Worm (Caenorhabditis elegans) whole organism, young adult: Measurements from ENCODE around the gene R193.1.

Experiments
- B0336.3 ChIP-seq: fragments of 200-800 bp; sonication (Bioruptor generic); IDR thresholded peaks from 2 replicates; pipeline ENCODE4 v1.3.6; 2022; ENCODE audit warnings: missing genetic modification characterization, missing compliant biosample characterization
- C17E4.6 ChIP-seq: fragments of 200-800 bp; sonication (Bioruptor generic); IDR thresholded peaks from 2 replicates; pipeline ENCODE4 v1.3.6; 2022; ENCODE audit warnings: missing genetic modification reagents, missing genetic modification characterization, missing compliant biosample characterization
- F22D6.2 ChIP-seq: sonication (generic microtip); optimal IDR thresholded peaks from 2 replicates; lab custom pipeline; 2016; ENCODE audit warnings: mild to moderate bottlenecking, missing genetic modification characterization, missing compliant biosample characterization
- F37B4.10 ChIP-seq: fragments of 200-800 bp; sonication (Bioruptor generic); IDR thresholded peaks from 2 replicates; pipeline ENCODE4 v1.3.6; 2022; ENCODE audit warnings: missing genetic modification characterization, missing compliant biosample characterization
- Y53F4B.3 ChIP-seq: fragments of 200-800 bp; sonication (Bioruptor generic); IDR thresholded peaks from 2 replicates; pipeline ENCODE4 v1.3.6; 2022; ENCODE audit warnings: missing genetic modification reagents, missing genetic modification characterization, missing compliant biosample characterization
- aptf-3 ChIP-seq: fragments of 200-800 bp; sonication (Bioruptor generic); IDR thresholded peaks from 2 replicates; pipeline ENCODE4 v1.3.6; 2022; ENCODE audit warnings: missing genetic modification characterization, missing compliant biosample characterization
- attf-6 ChIP-seq: fragments of 200-800 bp; sonication (Bioruptor generic); IDR thresholded peaks from 2 replicates; pipeline ENCODE4 v1.3.6; 2022; ENCODE audit warnings: missing genetic modification reagents, missing genetic modification characterization, missing compliant biosample characterization
- ccch-3 ChIP-seq: fragments of 200-800 bp; sonication (Bioruptor generic); optimal IDR thresholded peaks from 2 replicates; lab custom pipeline; 2018; ENCODE audit warnings: mild to moderate bottlenecking, missing genetic modification characterization, missing compliant biosample characterization
- ceh-100 ChIP-seq: fragments of 200-800 bp; sonication (Bioruptor generic); IDR thresholded peaks from 2 replicates; pipeline ENCODE4 v1.3.6; 2022; ENCODE audit warnings: missing genetic modification reagents, missing genetic modification characterization, missing compliant biosample characterization
- dox-1 ChIP-seq: fragments of 200-800 bp; sonication (Bioruptor generic); IDR thresholded peaks from 2 replicates; pipeline ENCODE4 v1.3.6; 2022; ENCODE audit warnings: missing genetic modification reagents, missing genetic modification characterization, missing compliant biosample characterization
- dpl-1 ChIP-seq: fragments of 150-350 bp; optimal IDR thresholded peaks from 2 replicates; lab custom pipeline; 2014; ENCODE audit warnings: missing biosample characterization, missing genetic modification reagents, missing genetic modification characterization
- egl-44 ChIP-seq: fragments of 200-800 bp; sonication (Bioruptor generic); IDR thresholded peaks from 2 replicates; pipeline ENCODE4 v1.3.6; 2022; ENCODE audit warnings: missing genetic modification reagents, missing genetic modification characterization, missing compliant biosample characterization
- gei-17 ChIP-seq: fragments of 200-800 bp; sonication (Bioruptor generic); optimal IDR thresholded peaks from 2 replicates; lab custom pipeline; 2018; ENCODE audit warnings: mild to moderate bottlenecking, missing genetic modification characterization, missing compliant biosample characterization
- let-607 ChIP-seq, 2 experiments: fragments of 200-800 bp in 1 of 2; sonication (Bioruptor generic) in 1 of 2; sonication (generic microtip) in 1 of 2; optimal IDR thresholded peaks; 2 replicates each; lab custom pipeline; 2016 to 2018; ENCODE audit warnings: mild to moderate bottlenecking in 2 of 2, missing compliant biosample characterization in 2 of 2, missing genetic modification characterization in 2 of 2, moderate library complexity in 2 of 2, missing genotype in 1 of 2
- lin-54 ChIP-seq: fragments of 200-800 bp; sonication (Bioruptor generic); optimal IDR thresholded peaks from 2 replicates; lab custom pipeline; 2018; ENCODE audit warnings: mild to moderate bottlenecking, missing genetic modification characterization, missing compliant biosample characterization
- madf-10 ChIP-seq: sonication (generic microtip); optimal IDR thresholded peaks from 2 replicates; lab custom pipeline; 2016; ENCODE audit warnings: mild to moderate bottlenecking, missing genetic modification characterization, missing compliant biosample characterization
- madf-3 ChIP-seq: fragments of 200-800 bp; sonication (Bioruptor generic); IDR thresholded peaks from 2 replicates; pipeline ENCODE4 v1.3.6; 2022; ENCODE audit warnings: missing genetic modification reagents, missing genetic modification characterization, missing compliant biosample characterization
- nfya-1 ChIP-seq: sonication (generic microtip); optimal IDR thresholded peaks from 2 replicates; lab custom pipeline; 2017; ENCODE audit warnings: antibody characterized with exemption, missing compliant biosample characterization, missing genetic modification characterization, borderline replicate concordance; ENCODE audit not compliant: insufficient read depth
- nfya-2 ChIP-seq: fragments of 200-800 bp; sonication (Bioruptor generic); IDR thresholded peaks from 2 replicates; pipeline ENCODE4 v1.3.6; 2022; ENCODE audit warnings: missing genetic modification reagents, missing genetic modification characterization, missing compliant biosample characterization
- nhr-120 ChIP-seq: fragments of 200-800 bp; sonication (Bioruptor generic); IDR thresholded peaks from 2 replicates; pipeline ENCODE4 v1.3.6; 2022; ENCODE audit warnings: missing genetic modification characterization, missing compliant biosample characterization
- nhr-80 ChIP-seq: sonication (generic microtip); optimal IDR thresholded peaks from 2 replicates; lab custom pipeline; 2016; ENCODE audit warnings: missing genetic modification characterization, missing compliant biosample characterization
- nhr-90 ChIP-seq: sonication (generic microtip); optimal IDR thresholded peaks from 2 replicates; lab custom pipeline; 2016; ENCODE audit warnings: missing genotype, mild to moderate bottlenecking, missing genetic modification characterization, missing compliant biosample characterization
- pbrm-1 ChIP-seq: fragments of 200-800 bp; sonication (Bioruptor generic); IDR thresholded peaks from 2 replicates; pipeline ENCODE4 v1.3.6; 2022; ENCODE audit warnings: missing genetic modification reagents, missing genetic modification characterization, missing compliant biosample characterization
- rcor-1 ChIP-seq: fragments of 200-800 bp; sonication (Bioruptor generic); IDR thresholded peaks from 2 replicates; pipeline ENCODE4 v1.3.6; 2022; ENCODE audit warnings: missing genetic modification reagents, missing genetic modification characterization, missing compliant biosample characterization
- snpc-1.3 ChIP-seq: sonication (generic microtip); optimal IDR thresholded peaks from 2 replicates; lab custom pipeline; 2017; ENCODE audit warnings: missing genetic modification characterization, mild to moderate bottlenecking, missing compliant biosample characterization, antibody characterized with exemption, moderate library complexity, missing genotype, missing genetic modification reagents; ENCODE audit not compliant: insufficient read depth
- tbx-9 ChIP-seq: sonication (generic microtip); optimal IDR thresholded peaks from 2 replicates; lab custom pipeline; 2016; ENCODE audit warnings: borderline replicate concordance, missing genetic modification characterization, inconsistent platforms, missing compliant biosample characterization
- unc-130 ChIP-seq: sonication (generic microtip); optimal IDR thresholded peaks from 2 replicates; lab custom pipeline; 2016; ENCODE audit warnings: missing genetic modification reagents, missing genetic modification characterization, missing compliant biosample characterization
- unc-62 ChIP-seq: fragments of 150-350 bp; optimal IDR thresholded peaks from 2 replicates; lab custom pipeline; 2014; ENCODE audit warnings: missing biosample characterization, missing genetic modification reagents, missing genetic modification characterization
- zfh-2 ChIP-seq: fragments of 200-800 bp; sonication (Bioruptor generic); conservative IDR thresholded peaks from 2 replicates; pipeline ENCODE4 v1.3.6; 2022; ENCODE audit warnings: missing genetic modification reagents, missing genetic modification characterization, missing compliant biosample characterization
- ztf-25 ChIP-seq: fragments of 200-800 bp; sonication (Bioruptor generic); IDR thresholded peaks from 2 replicates; pipeline ENCODE4 v1.3.6; 2022; ENCODE audit warnings: missing genetic modification reagents, missing genetic modification characterization, missing compliant biosample characterization
- ztf-3 ChIP-seq: fragments of 200-800 bp; sonication (Bioruptor generic); optimal IDR thresholded peaks from 2 replicates; lab custom pipeline; 2018; ENCODE audit warnings: mild to moderate bottlenecking, missing genetic modification characterization, missing compliant biosample characterization

Gene R193.1

DNA sequence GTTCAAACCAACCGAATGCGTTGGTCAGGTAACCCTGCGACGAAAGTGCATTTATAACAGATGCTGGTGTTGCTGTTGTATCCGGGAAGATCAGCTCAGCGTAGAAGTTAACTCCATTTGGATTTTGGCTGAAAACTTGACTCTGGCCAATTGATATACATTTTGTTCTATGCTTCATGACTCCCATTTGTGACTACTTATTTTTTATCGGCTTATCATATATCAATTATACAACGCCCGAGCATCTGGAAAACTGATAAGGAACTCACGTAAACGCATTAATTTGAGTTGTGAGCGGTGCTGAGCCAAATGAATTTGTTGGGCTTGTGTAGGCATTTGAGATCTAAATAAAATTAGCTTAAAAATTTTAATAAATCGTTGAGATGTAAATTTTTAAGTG, 7.4 kb upstream of the R193.1 start:
- TF ChIP-seq aptf-3 (GFP tag; lab: Robert Waterston, UW) (no peak), dox-1 (GFP tag; lab: Robert Waterston, UW) (0 out of 2 replicates have a peak, but pooled peaks have one; percentile 7)

- no peak for TF ChIP-seq unc-62 (GFP tag; lab: Kevin White, UChicago)
- TF ChIP-seq ceh-100 (GFP tag; lab: Robert Waterston, UW), result no peak
- no peak for TF ChIP-seq madf-10 (tag; lab: Kevin White, UChicago)
- TF ChIP-seq let-607 (tag; optimal IDR thresholded peaks at IDR 0.05; lab: Kevin White, UChicago), result peak in 1 of 2 experiments; percentile 14
- TF ChIP-seq dox-1 (GFP tag; lab: Robert Waterston, UW), result peak; percentile 38; the same call in 1 of the 2 replicates
- no peak for TF ChIP-seq F22D6.2 (tag; lab: Kevin White, UChicago)
- TF ChIP-seq F37B4.10 (GFP tag; lab: Robert Waterston, UW), result no peak
- peak; percentile 94 for TF ChIP-seq nhr-80 (tag; lab: Kevin White, UChicago)
These were observed 6.3 kb upstream of the R193.1 start, which contains the start of the genes R193.2 and R193.6 for ce11 chrX:1148438-1148837. TSS of gene R193.2 (minus strand) at chrX:1148585. TSS of gene R193.6 (plus strand) at chrX:1148787.

ce11 chrX:1162019-1162418, 7.3 kb downstream of the R193.1 start, which contains the start of gene tmc-1:
TSS of gene tmc-1 (plus strand) at chrX:1162207.
- TF ChIP-seq pbrm-1 (GFP tag; lab: Robert Waterston, UW) (0 out of 2 replicates have a peak, but pooled peaks have one; percentile 31), lin-54 (GFP tag; lab: Kevin White, UChicago) (no peak), attf-6 (GFP tag; lab: Robert Waterston, UW) (no peak)
- TF ChIP-seq, all 124 proteins: peak for 1

DNA sequence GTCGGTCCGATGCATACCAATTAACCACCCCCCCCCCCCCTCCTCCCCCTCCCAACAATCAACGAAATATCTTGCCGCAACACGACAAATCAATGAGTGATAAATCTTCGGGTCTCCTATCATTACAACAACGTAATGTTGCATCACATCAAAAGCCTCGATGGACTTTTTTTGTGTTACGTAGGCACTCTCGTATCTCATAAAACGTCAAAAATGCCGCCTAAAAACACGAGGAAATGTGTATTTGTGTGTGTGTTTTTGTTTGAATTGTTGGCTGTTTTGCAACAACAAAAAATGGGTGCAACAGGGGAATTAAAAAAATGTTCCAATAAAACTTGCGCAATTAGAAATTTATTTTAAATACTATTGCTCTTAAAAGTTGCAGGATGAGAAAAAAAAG, 12.5 kb downstream of the R193.1 start:
- no peak for TF ChIP-seq C17E4.6 (GFP tag; lab: Robert Waterston, UW)
- TF ChIP-seq unc-130 (GFP tag; lab: Kevin White, UChicago), result no peak
- TF ChIP-seq dpl-1 (GFP tag; lab: Kevin White, UChicago), result no peak
- no peak for TF ChIP-seq pbrm-1 (GFP tag; lab: Robert Waterston, UW)
- no peak for TF ChIP-seq nfya-2 (GFP tag; lab: Robert Waterston, UW)
- no peak for TF ChIP-seq attf-6 (GFP tag; lab: Robert Waterston, UW)
- no peak for TF ChIP-seq nfya-1 (tag; lab: Kevin White, UChicago)
- no peak for TF ChIP-seq ztf-25 (GFP tag; lab: Robert Waterston, UW)
- no peak for TF ChIP-seq Y53F4B.3 (GFP tag; lab: Robert Waterston, UW)
- TF ChIP-seq nhr-90, result no peak
- no peak for TF ChIP-seq gei-17
- TF ChIP-seq ztf-3 (GFP tag; lab: Kevin White, UChicago), result no peak
- no peak for TF ChIP-seq ccch-3 (GFP tag; lab: Kevin White, UChicago)
- TF ChIP-seq rcor-1 (GFP tag; lab: Robert Waterston, UW), result no peak
- no peak for TF ChIP-seq ceh-100 (GFP tag; lab: Robert Waterston, UW)

DNA sequence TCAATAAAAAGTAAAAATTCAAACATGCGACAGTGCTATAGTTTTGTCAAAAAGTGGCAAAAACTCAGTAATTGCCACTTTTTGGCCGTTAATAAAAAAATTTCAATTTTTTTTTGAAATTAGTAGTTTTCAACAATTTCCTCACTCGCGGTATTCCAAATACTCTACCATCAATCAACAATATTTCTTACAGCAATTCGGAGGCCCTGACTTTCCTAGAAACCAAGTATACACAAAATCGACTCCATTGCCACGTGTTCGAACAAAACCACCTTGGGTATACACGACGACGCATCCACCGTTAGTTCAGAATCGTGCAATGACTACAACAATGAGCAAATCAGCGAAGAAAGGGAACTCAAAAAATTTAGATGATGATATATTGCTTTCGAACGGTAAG, 16.9 kb downstream of the R193.1 start:
- TF ChIP-seq nhr-120 (GFP tag; lab: Robert Waterston, UW) (no peak), C17E4.6 (GFP tag; lab: Robert Waterston, UW) (no peak), egl-44 (GFP tag; lab: Robert Waterston, UW) (no peak), madf-3 (GFP tag; lab: Robert Waterston, UW) (no peak), B0336.3 (GFP tag; lab: Robert Waterston, UW) (no peak)

- no peak for TF ChIP-seq snpc-1.3 (tag; lab: Kevin White, UChicago)
- no peak for TF ChIP-seq tbx-9 (tag; lab: Kevin White, UChicago)
- TF ChIP-seq zfh-2 (GFP tag; lab: Robert Waterston, UW), result peak; percentile 68
These were observed 17.3 kb downstream of the R193.1 start for ce11 chrX:1172024-1172423.
